Fruit fly (Drosophila melanogaster): ENCODE data around the gene JMJD4.

DNA sequence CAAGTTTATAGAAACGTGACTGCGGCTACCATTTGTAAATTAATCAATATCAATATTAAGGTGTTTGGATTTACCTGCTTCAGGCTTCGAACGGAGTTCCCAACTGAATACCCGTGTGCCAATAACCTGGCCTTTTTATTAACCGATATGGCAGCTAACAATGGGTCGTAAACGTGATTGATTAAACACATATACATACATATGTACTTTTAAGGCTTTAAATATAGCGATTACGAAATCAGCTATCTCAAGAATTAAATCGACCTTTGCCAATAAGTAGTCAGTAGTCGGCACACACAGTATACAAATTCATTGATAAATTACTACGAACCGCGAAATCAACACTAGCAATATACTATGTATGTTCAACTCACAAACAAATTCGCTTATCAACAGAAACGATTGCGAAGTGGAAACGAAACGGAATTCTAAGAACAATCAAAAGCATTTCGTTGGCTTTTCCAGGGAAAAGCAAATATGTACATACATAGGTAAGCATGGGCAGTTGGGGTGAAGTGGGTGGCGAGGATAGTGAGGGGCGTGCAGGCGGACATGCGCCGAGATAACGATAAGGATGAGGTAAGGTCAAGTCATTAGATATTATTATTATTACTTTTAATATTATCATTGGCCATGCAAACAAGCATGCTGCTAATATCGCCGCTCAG lies 10.4 kb downstream of the JMJD4 start:
- TF ChIP-seq CG7101 (tag; optimal IDR thresholded peaks at IDR 0.05) (peak; percentile 84), cnc (optimal IDR thresholded peaks at IDR 0.05) (no peak), kay (GFP tag; ENCODE audit: borderline replicate concordance) (peak; percentile 90), Crg-1 (GFP tag; optimal IDR thresholded peaks at IDR 0.05) (peak; percentile 86), ovo (GFP tag; optimal IDR thresholded peaks at IDR 0.05) (peak; percentile 79)
